Fruit fly (Drosophila melanogaster) whole organism, wandering third instar larva: Measurements from ENCODE around the gene ppk22.
A peak's percentile ranks its signal among the peaks of the same experiment; 100 is the strongest.

ENCODE experiments used
- Abd-B ChIP-seq: fragments of >200 bp; optimal IDR thresholded peaks from 2 replicates; lab custom pipeline; 2017; ENCODE audit warnings: missing biosample characterization, missing genetic modification characterization
- CG32264 ChIP-seq: fragments of 200-800 bp; sonication (Bioruptor generic); optimal IDR thresholded peaks from 2 replicates; lab custom pipeline; 2016; ENCODE audit warnings: missing biosample characterization, missing genetic modification characterization
- CG9705 ChIP-seq: fragments of 200-800 bp; sonication (Bioruptor generic); optimal IDR thresholded peaks from 2 replicates; lab custom pipeline; 2018; ENCODE audit warnings: missing biosample characterization, mild to moderate bottlenecking, missing genetic modification characterization
- CrebA ChIP-seq: fragments of 200-800 bp; sonication (Bioruptor generic); optimal IDR thresholded peaks from 2 replicates; lab custom pipeline; 2016; ENCODE audit warnings: missing biosample characterization, mild to moderate bottlenecking, missing genetic modification characterization, borderline replicate concordance
- Dfd ChIP-seq: fragments of >200 bp; optimal IDR thresholded peaks from 2 replicates; lab custom pipeline; 2017; ENCODE audit warnings: missing biosample characterization, missing genetic modification characterization
- Dif ChIP-seq: fragments of 200-275, 200-300 bp; sonication (Bioruptor generic); optimal IDR thresholded peaks from 2 replicates; lab custom pipeline; 2018; ENCODE audit warnings: missing biosample characterization, missing genetic modification characterization; ENCODE audit not compliant: partially characterized antibody
- GATAd ChIP-seq: sonication (Bioruptor generic); optimal IDR thresholded peaks from 2 replicates; lab custom pipeline; 2016; ENCODE audit warnings: missing biosample characterization, missing genetic modification characterization
- HLH106 ChIP-seq: fragments of 200-800 bp; optimal IDR thresholded peaks from 3 replicates; lab custom pipeline; 2019; ENCODE audit warnings: missing biosample characterization, mild to moderate bottlenecking, missing genetic modification characterization, moderate library complexity
- Hnf4 ChIP-seq: fragments of 200-800 bp; sonication (Bioruptor generic); optimal IDR thresholded peaks from 2 replicates; lab custom pipeline; 2016; ENCODE audit warnings: missing biosample characterization, mild to moderate bottlenecking, missing genetic modification characterization
- Hr78 ChIP-seq: fragments of >200 bp; optimal IDR thresholded peaks from 2 replicates; lab custom pipeline; 2017; ENCODE audit warnings: missing biosample characterization, missing genetic modification characterization
- Hr83 ChIP-seq: fragments of 200-300 bp; sonication (Bioruptor generic); optimal IDR thresholded peaks from 2 replicates; lab custom pipeline; 2016; ENCODE audit warnings: missing biosample characterization, mild to moderate bottlenecking, missing genetic modification characterization, moderate library complexity; ENCODE audit not compliant: poor library complexity, severe bottlenecking
- Jra ChIP-seq: sonication (Bioruptor generic); optimal IDR thresholded peaks from 2 replicates; lab custom pipeline; 2016; ENCODE audit warnings: missing biosample characterization, missing genetic modification characterization
- Myc ChIP-seq: fragments of >200 bp; optimal IDR thresholded peaks from 2 replicates; lab custom pipeline; 2017
- N ChIP-seq: fragments of >200 bp; optimal IDR thresholded peaks from 2 replicates; lab custom pipeline; 2018; ENCODE audit warnings: missing biosample characterization, missing external identifiers, missing genetic modification characterization
- OdsH ChIP-seq: fragments of 200-800 bp; sonication (Bioruptor generic); optimal IDR thresholded peaks from 2 replicates; lab custom pipeline; 2016; ENCODE audit warnings: missing biosample characterization, mild to moderate bottlenecking, missing genetic modification characterization
- Rel ChIP-seq, 2 experiments: fragments of 200-800 bp; sonication (Bioruptor generic) in 1 of 2; optimal IDR thresholded peaks; 2 replicates in 1 of 2; 3 replicates in 1 of 2; lab custom pipeline; 2016 to 2019; ENCODE audit warnings: mild to moderate bottlenecking in 2 of 2, missing biosample characterization in 2 of 2, missing genetic modification characterization in 2 of 2, moderate library complexity in 1 of 2
- Sp1 ChIP-seq: fragments of 200-800 bp; sonication (Bioruptor generic); optimal IDR thresholded peaks from 3 replicates; lab custom pipeline; 2019; ENCODE audit warnings: missing biosample characterization, mild to moderate bottlenecking, missing genetic modification characterization, moderate library complexity
- Vsx2 ChIP-seq: fragments of 200-300, 225-300 bp; sonication (Bioruptor generic); optimal IDR thresholded peaks from 2 replicates; lab custom pipeline; 2018; ENCODE audit warnings: missing biosample characterization, missing genetic modification characterization; ENCODE audit not compliant: partially characterized antibody
- br ChIP-seq: fragments of 200-800 bp; sonication (Bioruptor generic); optimal IDR thresholded peaks from 2 replicates; lab custom pipeline; 2016; ENCODE audit warnings: missing biosample characterization, missing genetic modification characterization
- dl ChIP-seq, 2 experiments: fragments of 175-275, 200-275 bp in 1 of 2; fragments of 200-275 bp in 1 of 2; sonication (Bioruptor generic); optimal IDR thresholded peaks; lab custom pipeline; 2018; ENCODE audit warnings: mild to moderate bottlenecking in 2 of 2, missing biosample characterization in 2 of 2, missing genetic modification characterization in 2 of 2, moderate library complexity in 2 of 2; ENCODE audit not compliant: partially characterized antibody in 2 of 2, insufficient read depth in 1 of 2
- dmrt93B ChIP-seq: fragments of 200-800 bp; sonication (Bioruptor generic); optimal IDR thresholded peaks from 2 replicates; lab custom pipeline; 2018; ENCODE audit warnings: missing biosample characterization, mild to moderate bottlenecking, missing genetic modification characterization
- dsf ChIP-seq: sonication (Bioruptor generic); optimal IDR thresholded peaks from 2 replicates; lab custom pipeline; 2016; ENCODE audit warnings: missing biosample characterization, missing genetic modification characterization, borderline replicate concordance
- ey ChIP-seq: fragments of 200-800 bp; sonication (Bioruptor generic); optimal IDR thresholded peaks from 2 replicates; lab custom pipeline; 2016; ENCODE audit warnings: missing biosample characterization, missing genetic modification characterization
- foxo ChIP-seq, 2 experiments: fragments of 200-800 bp; sonication (Bioruptor generic); optimal IDR thresholded peaks; 2 replicates in 1 of 2; 3 replicates in 1 of 2; lab custom pipeline; 2016 to 2017; ENCODE audit warnings: missing biosample characterization in 2 of 2, missing genetic modification characterization in 2 of 2
- fru ChIP-seq: fragments of 200-800 bp; sonication (Bioruptor generic); optimal IDR thresholded peaks from 3 replicates; lab custom pipeline; 2016; ENCODE audit warnings: missing biosample characterization, mild to moderate bottlenecking, missing genetic modification characterization
- h ChIP-seq: fragments of 200-800 bp; sonication (Bioruptor generic); optimal IDR thresholded peaks from 3 replicates; lab custom pipeline; 2016; ENCODE audit warnings: missing biosample characterization, mild to moderate bottlenecking, missing genetic modification characterization
- jim ChIP-seq: fragments of 175-275, 200-325 bp; sonication (Bioruptor generic); optimal IDR thresholded peaks from 2 replicates; lab custom pipeline; 2016; ENCODE audit warnings: missing biosample characterization, mild to moderate bottlenecking, missing genetic modification characterization
- lola ChIP-seq: fragments of >200 bp; optimal IDR thresholded peaks from 2 replicates; lab custom pipeline; 2017; ENCODE audit warnings: missing biosample characterization, missing genetic modification characterization
- pan ChIP-seq: fragments of >200 bp; optimal IDR thresholded peaks from 2 replicates; lab custom pipeline; 2017
- psq ChIP-seq: fragments of 200-800 bp; sonication (Bioruptor generic); optimal IDR thresholded peaks from 3 replicates; lab custom pipeline; 2017; ENCODE audit warnings: missing biosample characterization, mild to moderate bottlenecking, missing genetic modification characterization, moderate library complexity
- rgr ChIP-seq: fragments of 200-800 bp; sonication (Bioruptor generic); optimal IDR thresholded peaks from 3 replicates; lab custom pipeline; 2016; ENCODE audit warnings: missing biosample characterization, mild to moderate bottlenecking, missing genetic modification characterization
- sage ChIP-seq: fragments of 200-800 bp; sonication (Bioruptor generic); optimal IDR thresholded peaks from 2 replicates; lab custom pipeline; 2016; ENCODE audit warnings: missing biosample characterization, mild to moderate bottlenecking, missing genetic modification characterization
- sv ChIP-seq: fragments of 200-800 bp; sonication (Bioruptor generic); optimal IDR thresholded peaks from 3 replicates; lab custom pipeline; 2016; ENCODE audit warnings: missing biosample characterization, missing genetic modification characterization
- tai ChIP-seq: sonication (Bioruptor generic); optimal IDR thresholded peaks from 2 replicates; lab custom pipeline; 2016; ENCODE audit warnings: missing biosample characterization, missing genetic modification characterization
- usp ChIP-seq: fragments of >200 bp; optimal IDR thresholded peaks from 2 replicates; lab custom pipeline; 2017; ENCODE audit warnings: missing biosample characterization, missing genetic modification characterization
- woc ChIP-seq: sonication (Bioruptor generic); optimal IDR thresholded peaks from 2 replicates; lab custom pipeline; 2016; ENCODE audit warnings: missing biosample characterization, mild to moderate bottlenecking, missing genetic modification characterization

The ppk22 gene

DNA sequence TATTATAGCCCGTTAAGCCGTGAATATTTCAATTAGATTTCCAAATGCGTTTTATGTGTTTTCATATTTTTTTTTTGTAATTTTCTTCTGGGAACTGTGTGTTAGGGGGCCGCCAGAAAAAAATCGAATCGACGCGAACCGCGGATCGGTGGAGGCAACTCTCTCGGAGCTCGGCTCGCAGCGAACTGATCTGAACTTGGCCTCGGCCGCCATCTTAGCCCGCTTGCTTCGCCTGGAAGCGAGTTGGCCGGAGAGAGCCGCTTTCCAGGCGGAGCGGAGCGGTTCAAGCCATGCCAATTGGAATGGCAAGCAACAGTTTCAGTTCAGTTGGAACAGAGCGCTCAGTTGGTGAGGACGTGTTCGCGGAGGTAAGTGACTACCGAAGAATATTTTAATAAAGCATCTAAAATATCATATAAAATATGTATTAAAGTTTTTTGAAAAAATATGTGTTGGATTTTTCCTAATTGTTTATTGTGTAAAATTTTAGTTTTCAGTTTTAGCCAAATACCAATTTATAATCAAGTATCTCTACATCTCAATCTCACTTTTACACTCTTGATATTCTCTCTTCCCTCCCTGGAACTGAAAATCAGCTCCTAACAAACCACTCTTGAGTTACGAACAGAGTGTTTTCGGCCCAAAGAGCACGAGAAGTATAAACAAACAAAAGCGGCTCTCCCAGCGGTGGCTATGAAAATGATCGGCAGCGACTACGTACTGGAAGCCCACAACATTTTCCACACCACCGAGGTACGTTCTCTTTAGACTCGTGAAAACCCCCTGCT is 35.0 kb upstream of the ppk22 start, which contains the start of the genes CG31121 and CG11069:
CG31121 (minus strand) TSS at position 187 of the 788 bp plus-strand sequence.
CG11069 (plus strand) TSS at position 324 of the 788 bp plus-strand sequence.
- no peak for TF ChIP-seq woc (GFP tag; lab: Kevin White, UChicago)
- TF ChIP-seq Vsx2, result peak; percentile 13
- no peak for TF ChIP-seq CG32264
- TF ChIP-seq Dif (GFP tag; lab: Kevin White, UChicago), result peak; percentile 74
- TF ChIP-seq CrebA, result peak; percentile 33
- no peak for TF ChIP-seq ey
- TF ChIP-seq foxo (GFP tag; optimal IDR thresholded peaks at IDR 0.05; lab: Kevin White, UChicago), result no peak
- TF ChIP-seq h (GFP tag; lab: Kevin White, UChicago), result no peak
- TF ChIP-seq dl (GFP tag; optimal IDR thresholded peaks at IDR 0.05; lab: Kevin White, UChicago; ENCODE audit: insufficient read depth in 1 of 2, partially characterized antibody in 2 of 2), result peak in 1 of 2 experiments; percentile 49

DNA sequence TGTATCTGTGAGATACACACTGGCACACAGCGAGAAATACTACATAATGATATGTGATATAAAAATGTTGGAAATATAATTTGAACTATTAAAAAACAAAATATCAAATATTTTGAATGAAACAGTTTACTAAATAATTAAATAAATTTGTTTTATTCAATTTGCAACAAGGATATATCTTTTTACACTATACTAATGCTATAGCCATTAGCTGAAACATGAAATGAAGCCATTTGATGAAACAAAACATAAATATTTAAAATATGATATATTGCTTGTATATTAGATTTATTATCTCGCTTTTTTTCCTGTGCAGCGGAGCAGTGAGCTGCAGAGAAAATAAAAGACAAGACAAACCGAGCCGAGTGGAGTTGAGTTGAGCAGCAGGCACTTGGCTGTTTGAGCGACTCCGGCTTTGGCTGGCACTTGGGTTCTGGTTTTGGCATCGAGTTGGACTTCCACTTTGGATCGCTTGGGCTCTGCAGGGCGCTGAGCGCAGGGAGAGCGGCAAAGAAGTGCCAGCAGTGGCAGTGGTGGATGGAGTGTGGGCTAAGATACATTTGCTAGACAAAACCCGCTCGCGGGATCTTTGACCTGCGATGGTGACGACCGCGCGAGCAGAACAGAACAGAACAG is 33.8 kb upstream of the ppk22 start:
- TF ChIP-seq foxo (GFP tag; optimal IDR thresholded peaks at IDR 0.05; lab: Kevin White, UChicago) (peak in 1 of 2 experiments; percentile 88), Hr78 (GFP tag; lab: Kevin White, UChicago) (no peak), CrebA (peak; percentile 9), tai (GFP tag; lab: Kevin White, UChicago) (no peak), Dif (GFP tag; lab: Kevin White, UChicago) (no peak), Hnf4 (GFP tag; lab: Kevin White, UChicago) (no peak), psq (peak; percentile 87), fru (peak; percentile 82), Abd-B (GFP tag; lab: Kevin White, UChicago) (no peak), pan (lab: Kevin White, UChicago) (no peak), sage (GFP tag; lab: Kevin White, UChicago) (peak; percentile 2), Jra (peak; percentile 14), rgr (peak; percentile 77), woc (GFP tag; lab: Kevin White, UChicago) (peak; percentile 37), h (GFP tag; lab: Kevin White, UChicago) (peak; percentile 73), Sp1 (GFP tag; lab: Kevin White, UChicago) (peak; percentile 94), dl (GFP tag; optimal IDR thresholded peaks at IDR 0.05; lab: Kevin White, UChicago; ENCODE audit: insufficient read depth in 1 of 2, partially characterized antibody in 2 of 2) (no peak), Hr83 (no peak), HLH106 (tag; lab: Kevin White, UChicago) (peak; percentile 91), OdsH (GFP tag; lab: Kevin White, UChicago) (peak; percentile 89), GATAd (GFP tag; lab: Kevin White, UChicago) (no peak), Dfd (no peak), dmrt93B (GFP tag; lab: Kevin White, UChicago) (peak; percentile 66), br (GFP tag; lab: Kevin White, UChicago) (peak; percentile 11), CG9705 (GFP tag; lab: Kevin White, UChicago) (peak; percentile 43), usp (GFP tag; lab: Kevin White, UChicago) (no peak), CG32264 (no peak), ey (peak; percentile 35), lola (GFP tag; lab: Kevin White, UChicago) (no peak), N (GFP tag; lab: Kevin White, UChicago) (no peak), jim (GFP tag; lab: Kevin White, UChicago) (no peak), Myc (lab: Kevin White, UChicago) (no peak), sv (GFP tag; lab: Kevin White, UChicago) (peak; percentile 44), dsf (GFP tag; lab: Kevin White, UChicago) (peak; percentile 16), Rel (GFP tag; optimal IDR thresholded peaks at IDR 0.05; lab: Kevin White, UChicago) (peak; percentile 48), Rel (tag; optimal IDR thresholded peaks at IDR 0.05; lab: Kevin White, UChicago) (peak; percentile 39), Vsx2 (peak; percentile 0)
